Worm (Caenorhabditis elegans): ENCODE results near the gene F25B5.3.

Gene F25B5.3

ce11 chrIII:5953041-5953912 is 4.6 kb downstream of the F25B5.3 start (continued):
- no peak for TF ChIP-seq ceh-28 (tag; optimal IDR thresholded peaks at IDR 0.05)
- 0 out of 2 replicates have a peak, but pooled peaks have one; percentile 5 for TF ChIP-seq Y105C5A.15 (GFP tag; IDR thresholded peaks at IDR 0.05)
- TF ChIP-seq arid-1 (GFP tag; conservative IDR thresholded peaks at IDR 0.05): peak; percentile 47; the same call in 1 of the 2 replicates
- TF ChIP-seq hmg-1.1 (GFP tag; IDR thresholded peaks at IDR 0.05): peak; percentile 22; the same call in 1 of the 2 replicates
- TF ChIP-seq F49E8.2 (tag; optimal IDR thresholded peaks at IDR 0.05; ENCODE audit: borderline replicate concordance): no peak
- peak in 1 of 2 experiments; percentile 13 for TF ChIP-seq hif-1 (tag; optimal IDR thresholded peaks at IDR 0.05)
- TF ChIP-seq egl-43 (GFP tag; IDR thresholded peaks at IDR 0.05): peak; percentile 59; the same call in 1 of the 2 replicates
- peak; percentile 17 for TF ChIP-seq nhr-77 (tag; optimal IDR thresholded peaks at IDR 0.05)
- peak; percentile 47 for TF ChIP-seq lin-38 (GFP tag; IDR thresholded peaks at IDR 0.05)
- peak; percentile 12 for TF ChIP-seq T20F7.1 (GFP tag; optimal IDR thresholded peaks at IDR 0.05)
- TF ChIP-seq ctbp-1 (GFP tag; IDR thresholded peaks at IDR 0.05): no peak
- TF ChIP-seq F10B5.3 (tag; optimal IDR thresholded peaks at IDR 0.05): peak; percentile 12
- peak; percentile 75 for TF ChIP-seq nhr-102 (tag; optimal IDR thresholded peaks at IDR 0.05)
- peak; percentile 73 for TF ChIP-seq aha-1 (tag)
- TF ChIP-seq nhr-237 (tag; optimal IDR thresholded peaks at IDR 0.05): no peak
- peak; percentile 23 for TF ChIP-seq dve-1 (tag; optimal IDR thresholded peaks at IDR 0.05; ENCODE audit: insufficient read depth)
- TF ChIP-seq hlh-30 (tag; optimal IDR thresholded peaks at IDR 0.05; ENCODE audit: insufficient read depth): peak; percentile 27
- no peak for TF ChIP-seq snpc-4 (tag; optimal IDR thresholded peaks at IDR 0.05)

- TF ChIP-seq lsy-2 (tag; optimal IDR thresholded peaks at IDR 0.05) (no peak), dmd-8 (GFP tag; IDR thresholded peaks at IDR 0.05) (no peak), egl-43 (GFP tag; IDR thresholded peaks at IDR 0.05) (0 out of 2 replicates have a peak, but pooled peaks have one; percentile 26), unc-62 (GFP tag; optimal IDR thresholded peaks at IDR 0.05 in 1 of 2) (peak in 1 of 2 experiments; percentile 68), unc-62 (tag; optimal IDR thresholded peaks at IDR 0.05) (no peak), dmd-6 (GFP tag; IDR thresholded peaks at IDR 0.05) (no peak), mxl-3 (GFP tag; optimal IDR thresholded peaks at IDR 0.05) (no peak), vab-7 (GFP tag; IDR thresholded peaks at IDR 0.05) (no peak), set-16 (GFP tag; IDR thresholded peaks at IDR 0.05) (peak; percentile 95)
Observed at ce11 chrIII:5953913-5954290, 5.2 kb downstream of the F25B5.3 start.

ce11 chrIII:5958172-5958886 is 9.6 kb downstream of the F25B5.3 start, which contains the start of the genes nono-1 and nop-1:
nono-1 (minus strand) TSS chrIII:5958246.
nop-1 (plus strand) TSS chrIII:5958722.
- peak in 1 of 2 experiments; percentile 17 for TF ChIP-seq lsy-2 (tag; optimal IDR thresholded peaks at IDR 0.05)
- TF ChIP-seq lin-38 (GFP tag; IDR thresholded peaks at IDR 0.05): no peak
- TF ChIP-seq lin-29 (GFP tag; IDR thresholded peaks at IDR 0.05): no peak
- TF ChIP-seq dmd-9 (GFP tag; IDR thresholded peaks at IDR 0.05): no peak
- TF ChIP-seq hlh-11 (tag; optimal IDR thresholded peaks at IDR 0.05): peak; percentile 5
- TF ChIP-seq Y75B8A.6 (GFP tag; IDR thresholded peaks at IDR 0.05): no peak
- no peak for TF ChIP-seq ztf-7 (tag; optimal IDR thresholded peaks at IDR 0.05)
- TF ChIP-seq mes-2 (tag; optimal IDR thresholded peaks at IDR 0.05; ENCODE audit: poor library complexity, severe bottlenecking): peak; percentile 43
- no peak for TF ChIP-seq madf-9 (GFP tag; conservative IDR thresholded peaks at IDR 0.05)
- no peak for TF ChIP-seq lin-13 (GFP tag; optimal IDR thresholded peaks at IDR 0.05)
- TF ChIP-seq fos-1 (tag; optimal IDR thresholded peaks at IDR 0.05): no peak
- TF ChIP-seq ces-1 (GFP tag; optimal IDR thresholded peaks at IDR 0.05): no peak
- peak; percentile 42 for TF ChIP-seq hlh-30 (tag; optimal IDR thresholded peaks at IDR 0.05; ENCODE audit: insufficient read depth)
- TF ChIP-seq dpl-1 (GFP tag; optimal IDR thresholded peaks at IDR 0.05): no peak
- no peak for TF ChIP-seq nhr-102 (tag; optimal IDR thresholded peaks at IDR 0.05)
- no peak for TF ChIP-seq ceh-62 (tag; optimal IDR thresholded peaks at IDR 0.05)
- TF ChIP-seq aha-1 (tag): peak; percentile 58
- peak in 1 of 2 experiments; percentile 53 for TF ChIP-seq mdl-1 (tag; optimal IDR thresholded peaks at IDR 0.05)
- no peak for TF ChIP-seq zfp-3 (GFP tag; conservative IDR thresholded peaks at IDR 0.05)
- no peak for TF ChIP-seq lim-7 (GFP tag; IDR thresholded peaks at IDR 0.05)
- TF ChIP-seq dmd-6 (GFP tag; IDR thresholded peaks at IDR 0.05): no peak

Measured in whole organism, L4 larva.